Worm (Caenorhabditis elegans) whole organism, L3 larva: ENCODE data around the gene F44E7.4.

Experiments
- ceh-28 ChIP-seq: fragments of 150-350 bp; optimal IDR thresholded peaks from 2 replicates; lab custom pipeline; 2014; ENCODE audit warnings: missing biosample characterization, missing genetic modification reagents, missing genetic modification characterization
- ceh-82 ChIP-seq: fragments of 150-350 bp; optimal IDR thresholded peaks from 2 replicates; lab custom pipeline; 2014; ENCODE audit warnings: missing biosample characterization, missing genetic modification characterization
- jun-1 ChIP-seq: fragments of 150-350 bp; optimal IDR thresholded peaks from 2 replicates; lab custom pipeline; 2014; ENCODE audit warnings: missing biosample characterization, missing genetic modification reagents, missing genetic modification characterization
- lin-39 ChIP-seq: fragments of 150-350 bp; optimal IDR thresholded peaks from 2 replicates; lab custom pipeline; 2018; ENCODE audit warnings: missing biosample characterization, missing genetic modification reagents, missing genetic modification characterization
- nhr-11 ChIP-seq: fragments of 150-350 bp; optimal IDR thresholded peaks from 2 replicates; lab custom pipeline; 2014; ENCODE audit warnings: missing biosample characterization, missing genetic modification characterization
- nhr-23 ChIP-seq: fragments of 150-350 bp; optimal IDR thresholded peaks from 2 replicates; lab custom pipeline; 2014; ENCODE audit warnings: missing biosample characterization, missing genetic modification reagents, missing genetic modification characterization
- nhr-28 ChIP-seq: fragments of 150-350 bp; optimal IDR thresholded peaks from 2 replicates; lab custom pipeline; 2014; ENCODE audit warnings: missing biosample characterization, missing genetic modification characterization
- ztf-4 ChIP-seq: fragments of 150-350 bp; optimal IDR thresholded peaks from 2 replicates; lab custom pipeline; 2014; ENCODE audit warnings: missing biosample characterization, missing genetic modification characterization

F44E7.4 gene

ce11 chrV:5726463-5726862 is 50.3 kb downstream of the F44E7.4 start, which contains the start of gene K09H11.4:
Gene K09H11.4, minus strand, starts transcription at chrV:5726563.
- TF ChIP-seq nhr-23 (tag; lab: Kevin White, UChicago): no peak
- TF ChIP-seq ztf-4 (tag; lab: Kevin White, UChicago): no peak
- no peak for TF ChIP-seq nhr-28 (tag; lab: Kevin White, UChicago)
- TF ChIP-seq ceh-28: no peak
- TF ChIP-seq ceh-82: no peak
- TF ChIP-seq nhr-11 (tag; lab: Kevin White, UChicago): no peak
- no peak for TF ChIP-seq lin-39 (tag; lab: Kevin White, UChicago)

- TF ChIP-seq ztf-4 (tag; lab: Kevin White, UChicago): no peak
- TF ChIP-seq jun-1 (tag; lab: Kevin White, UChicago): no peak
Measured at ce11 chrV:5724395-5724794, 52.4 kb downstream of the F44E7.4 start.
